Worm (Caenorhabditis elegans): ENCODE results near the gene tofu-7.

The tofu-7 gene

ce11 chrIII:7080689-7081088, 4.1 kb downstream of the tofu-7 start, which contains the start of gene ZK418.7:
TSS of gene ZK418.7 (minus strand) at chrIII:7080789.
- TF ChIP-seq D2030.7 (GFP tag; IDR thresholded peaks at IDR 0.05): no peak
- TF ChIP-seq T26A5.8 (tag; optimal IDR thresholded peaks at IDR 0.05): no peak
- TF ChIP-seq F39B2.1 (GFP tag; IDR thresholded peaks at IDR 0.05): no peak
- no peak for TF ChIP-seq fkh-3 (tag; optimal IDR thresholded peaks at IDR 0.05)
- no peak for TF ChIP-seq him-1 (tag; optimal IDR thresholded peaks at IDR 0.05)
- TF ChIP-seq F52B5.7 (tag; optimal IDR thresholded peaks at IDR 0.05): no peak
- TF ChIP-seq xnd-1 (tag; optimal IDR thresholded peaks at IDR 0.05): no peak
- TF ChIP-seq ztf-28 (GFP tag; IDR thresholded peaks at IDR 0.05): no peak
- no peak for TF ChIP-seq cebp-1 (GFP tag; IDR thresholded peaks at IDR 0.05)
- no peak for TF ChIP-seq cebp-1 (tag; optimal IDR thresholded peaks at IDR 0.05)
- no peak for TF ChIP-seq lin-35 (GFP tag; optimal IDR thresholded peaks at IDR 0.05)
- no peak for TF ChIP-seq zim-3 (tag; optimal IDR thresholded peaks at IDR 0.05)

ce11 chrIII:7078737-7079136, 6.1 kb downstream of the tofu-7 start, which contains the start of gene ZK418.6:
TSS of gene ZK418.6 (minus strand) at chrIII:7078837.
- TF ChIP-seq attf-6 (GFP tag; IDR thresholded peaks at IDR 0.05): no peak
- TF ChIP-seq F57C9.4 (tag; optimal IDR thresholded peaks at IDR 0.05): no peak
- no peak for TF ChIP-seq Y67H2A.10 (GFP tag; conservative IDR thresholded peaks at IDR 0.05)
- no peak for TF ChIP-seq ztf-18 (tag; optimal IDR thresholded peaks at IDR 0.05)
- TF ChIP-seq lin-26 (GFP tag; IDR thresholded peaks at IDR 0.05): no peak
- no peak for TF ChIP-seq bed-1 (GFP tag; IDR thresholded peaks at IDR 0.05)
- TF ChIP-seq atf-7 (tag; optimal IDR thresholded peaks at IDR 0.05): no peak
- no peak for TF ChIP-seq ccch-3 (GFP tag; optimal IDR thresholded peaks at IDR 0.05)

ce11 chrIII:7076386-7076785, 8.4 kb downstream of the tofu-7 start, which contains the start of gene ZK418.13:
TSS of gene ZK418.13 (minus strand) at chrIII:7076486.
- TF ChIP-seq mcd-1 (GFP tag; IDR thresholded peaks at IDR 0.05) (no peak), B0261.1 (tag; optimal IDR thresholded peaks at IDR 0.05) (no peak), zim-3 (tag; optimal IDR thresholded peaks at IDR 0.05) (no peak), somi-1 (GFP tag; optimal IDR thresholded peaks at IDR 0.05) (no peak), F10E7.11 (tag; optimal IDR thresholded peaks at IDR 0.05) (no peak), pbrm-1 (GFP tag; IDR thresholded peaks at IDR 0.05) (no peak), nhr-80 (tag; optimal IDR thresholded peaks at IDR 0.05) (no peak), fkh-3 (tag; optimal IDR thresholded peaks at IDR 0.05) (no peak), F37B4.10 (GFP tag; IDR thresholded peaks at IDR 0.05) (no peak), sea-2 (GFP tag; IDR thresholded peaks at IDR 0.05) (no peak), F49E8.2 (tag; optimal IDR thresholded peaks at IDR 0.05; ENCODE audit: insufficient read depth) (no peak), ccch-3 (GFP tag; optimal IDR thresholded peaks at IDR 0.05) (no peak), nfyb-1 (GFP tag; IDR thresholded peaks at IDR 0.05) (no peak), nfya-1 (tag; optimal IDR thresholded peaks at IDR 0.05; ENCODE audit: borderline replicate concordance, insufficient read depth) (no peak), snpc-4 (GFP tag; optimal IDR thresholded peaks at IDR 0.05) (no peak), snpc-4 (tag; optimal IDR thresholded peaks at IDR 0.05) (no peak), snpc-3.4 (tag; optimal IDR thresholded peaks at IDR 0.05) (no peak), Y56A3A.18 (GFP tag; IDR thresholded peaks at IDR 0.05) (no peak), ztf-18 (tag; optimal IDR thresholded peaks at IDR 0.05) (no peak), ekl-4 (GFP tag; IDR thresholded peaks at IDR 0.05) (no peak), rpc-1 (optimal IDR thresholded peaks at IDR 0.05) (no peak), rpc-1 (tag; optimal IDR thresholded peaks at IDR 0.05) (no peak)

Measured in whole organism, young adult.